Fruit fly (Drosophila melanogaster): ENCODE measurements around the gene tipE.

The tipE gene

DNA sequence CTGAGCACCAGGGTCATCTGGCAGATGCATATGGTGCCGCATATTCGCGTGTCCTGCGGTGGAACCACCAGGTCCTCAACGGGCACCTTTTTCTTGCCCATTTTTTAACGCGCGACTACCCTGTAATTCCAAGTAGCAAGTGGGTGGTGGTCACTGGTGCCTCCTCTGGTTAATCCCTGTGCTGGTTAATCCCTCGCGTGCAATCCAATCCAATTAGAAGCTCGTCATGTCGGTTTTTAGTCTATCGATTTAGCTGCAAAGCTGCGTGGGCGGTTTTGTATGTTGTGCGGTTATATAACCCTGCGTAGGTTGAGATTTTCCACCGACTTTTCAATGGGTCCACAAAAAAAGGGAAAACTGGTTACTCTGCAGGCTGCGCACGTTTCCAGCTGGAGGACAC, 3.7 kb upstream of the tipE start, which contains the start of gene Teh3:
Gene Teh3, minus strand, starts transcription at position 101 of the 400 bp plus-strand sequence.
- TF ChIP-seq CG17801 (GFP tag; optimal IDR thresholded peaks at IDR 0.05; ENCODE audit: partially characterized antibody), result no peak

DNA sequence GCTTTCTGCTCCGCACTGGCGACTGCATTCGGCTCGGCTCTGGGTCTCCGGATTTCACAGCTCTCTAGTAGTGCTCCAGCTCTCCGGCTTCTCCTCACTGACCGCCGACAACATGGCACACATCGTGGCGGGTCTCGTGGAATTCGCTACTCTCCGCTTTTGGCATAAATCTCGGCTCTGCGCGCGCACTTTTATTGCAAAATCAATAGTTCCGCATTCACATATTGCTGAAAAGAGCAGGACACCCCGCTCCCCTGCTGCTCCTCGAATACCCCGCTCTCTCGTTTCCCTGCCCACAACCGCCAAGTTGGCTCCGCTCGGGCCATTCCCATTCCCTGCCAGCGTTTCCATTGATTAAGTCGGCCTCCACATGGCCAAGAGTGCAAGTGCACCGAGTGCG, 3.0 kb upstream of the tipE start:
- no peak for TF ChIP-seq CG17801 (GFP tag; optimal IDR thresholded peaks at IDR 0.05; ENCODE audit: partially characterized antibody)

DNA sequence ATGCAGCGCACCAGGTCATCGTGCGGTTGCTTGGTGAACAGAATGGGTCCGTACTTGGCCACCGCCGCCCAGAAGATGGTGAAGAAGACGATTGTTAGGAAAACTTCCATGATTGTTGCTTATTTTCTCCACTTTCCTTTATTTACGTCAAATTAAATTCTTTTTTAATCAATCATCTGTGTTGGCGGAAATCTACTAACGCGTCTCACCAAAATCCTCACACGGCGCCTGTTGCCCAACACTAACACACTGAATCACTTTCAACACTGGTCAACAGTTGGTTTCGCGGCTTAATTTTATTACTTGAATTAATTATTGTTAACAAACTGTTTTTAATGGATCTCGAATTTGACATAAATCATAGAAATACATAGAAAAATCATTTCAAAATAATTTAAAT, 1.6 kb upstream of the tipE start, which contains the start of gene VhaM9.7-c:
Gene VhaM9.7-c, minus strand, starts transcription at position 207 of the 400 bp plus-strand sequence.
- TF ChIP-seq CG17801 (GFP tag; optimal IDR thresholded peaks at IDR 0.05; ENCODE audit: partially characterized antibody), result peak; percentile 59

DNA sequence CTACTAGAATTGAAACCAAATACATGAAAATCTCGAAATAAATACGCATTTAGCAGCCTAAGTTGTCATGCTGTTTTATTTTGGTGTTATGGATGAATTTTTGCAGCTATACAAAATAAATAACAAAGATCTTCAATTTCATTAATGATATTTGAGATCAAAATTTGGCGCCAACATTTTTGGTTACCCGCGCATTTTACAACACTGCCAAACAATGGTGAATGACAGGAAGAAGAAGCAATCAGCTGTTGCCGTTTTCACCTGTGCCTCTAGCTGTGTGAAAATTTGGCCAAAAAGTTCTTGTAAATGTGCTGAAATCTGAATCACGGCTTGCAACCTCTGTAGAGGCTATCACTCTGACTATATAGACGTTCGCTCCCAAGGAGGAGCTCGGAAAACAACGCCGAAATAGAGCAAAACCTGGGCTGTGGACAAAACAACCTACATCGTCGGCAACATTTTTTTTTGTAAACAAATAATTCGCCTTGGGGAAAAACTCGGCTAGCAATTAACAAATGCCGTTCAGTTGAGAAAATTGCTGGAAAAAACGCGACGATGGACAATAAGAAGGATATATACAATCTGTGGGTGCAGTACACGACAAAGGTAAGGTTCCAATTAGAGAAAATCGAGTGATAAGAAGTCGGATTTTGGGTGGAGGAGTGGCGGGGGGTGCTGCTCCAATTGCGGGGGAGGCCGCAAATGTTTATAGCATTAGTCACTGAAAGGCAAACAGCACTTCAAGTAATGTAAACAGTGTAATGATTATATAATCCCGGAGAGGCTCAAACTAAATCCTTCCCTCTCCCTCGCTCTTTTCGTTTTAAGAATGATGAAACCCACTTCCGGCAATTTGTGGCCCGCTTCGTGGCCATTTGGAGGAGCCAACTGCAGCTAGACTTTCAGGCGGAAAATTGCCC, 5.7 kb downstream of the tipE start, which contains the start of gene CG43367:
Gene CG43367, plus strand, starts transcription at position 264 of the 920 bp plus-strand sequence.
- no peak for TF ChIP-seq CG17801 (GFP tag; optimal IDR thresholded peaks at IDR 0.05; ENCODE audit: partially characterized antibody)

DNA sequence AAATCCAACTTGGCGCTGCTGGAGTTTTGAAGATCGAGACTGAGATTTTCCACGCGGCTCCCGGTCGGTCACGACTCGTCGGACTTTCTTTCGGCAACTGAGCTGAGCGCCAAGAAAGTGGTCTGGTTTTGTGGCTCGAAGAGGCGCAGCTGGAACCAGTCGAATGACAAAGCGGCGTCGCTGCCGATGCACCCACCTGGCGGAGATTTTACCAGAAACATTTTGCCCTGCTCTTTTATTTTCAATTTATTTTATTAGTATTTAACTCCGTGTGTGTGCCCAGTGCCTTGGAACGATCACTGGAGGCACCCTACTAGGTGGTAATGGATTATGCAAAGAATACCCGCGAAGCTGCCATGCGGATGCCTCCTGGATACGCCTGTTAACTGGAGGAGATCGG, 15.9 kb downstream of the tipE start, which contains the start of gene CG15005:
Gene CG15005, minus strand, starts transcription at position 101 of the 400 bp plus-strand sequence.
- no peak for TF ChIP-seq CG17801 (GFP tag; optimal IDR thresholded peaks at IDR 0.05; ENCODE audit: partially characterized antibody)

DNA sequence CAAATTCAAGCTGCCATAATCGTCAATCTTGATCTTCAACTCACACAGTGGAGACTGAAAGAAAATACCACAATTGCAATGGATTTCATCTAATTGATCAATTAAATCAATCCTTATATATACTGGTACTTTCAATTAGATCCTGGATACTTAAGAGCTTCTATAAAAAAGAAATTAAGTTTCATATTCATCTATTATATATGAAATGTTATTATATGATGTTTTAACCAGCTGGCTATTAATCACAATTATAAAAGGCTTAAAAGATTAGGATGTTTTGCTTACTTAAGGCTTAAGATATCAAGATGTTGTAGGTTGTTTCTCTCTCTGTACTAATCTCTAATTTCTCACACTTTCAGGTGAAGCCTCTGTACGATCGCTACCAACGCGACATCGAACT, 16.6 kb downstream of the tipE start:
- no peak for TF ChIP-seq CG17801 (GFP tag; optimal IDR thresholded peaks at IDR 0.05; ENCODE audit: partially characterized antibody)

DNA sequence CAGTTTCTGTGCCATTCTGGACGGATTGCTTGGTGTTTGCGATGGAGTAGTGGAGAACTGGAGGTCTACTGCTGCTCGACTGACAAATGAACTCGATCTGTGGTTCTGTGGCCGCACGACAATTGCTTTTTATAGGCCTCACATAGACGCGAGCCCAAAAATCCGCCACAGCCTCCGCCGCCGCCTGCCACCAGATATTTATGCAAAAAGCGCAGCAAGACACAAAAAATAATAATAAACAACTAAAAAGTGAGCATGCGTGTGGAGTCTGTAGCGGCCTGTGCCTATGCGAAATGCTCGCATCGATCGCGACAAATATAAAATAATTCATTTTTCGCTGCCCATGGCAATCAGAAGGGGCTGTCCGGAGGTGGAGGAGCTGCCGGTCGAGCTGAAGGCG, 20.8 kb downstream of the tipE start, which contains the start of gene Cpr64Aa:
Gene Cpr64Aa, minus strand, starts transcription at position 101 of the 400 bp plus-strand sequence.
- TF ChIP-seq CG17801 (GFP tag; optimal IDR thresholded peaks at IDR 0.05; ENCODE audit: partially characterized antibody), result no peak

DNA sequence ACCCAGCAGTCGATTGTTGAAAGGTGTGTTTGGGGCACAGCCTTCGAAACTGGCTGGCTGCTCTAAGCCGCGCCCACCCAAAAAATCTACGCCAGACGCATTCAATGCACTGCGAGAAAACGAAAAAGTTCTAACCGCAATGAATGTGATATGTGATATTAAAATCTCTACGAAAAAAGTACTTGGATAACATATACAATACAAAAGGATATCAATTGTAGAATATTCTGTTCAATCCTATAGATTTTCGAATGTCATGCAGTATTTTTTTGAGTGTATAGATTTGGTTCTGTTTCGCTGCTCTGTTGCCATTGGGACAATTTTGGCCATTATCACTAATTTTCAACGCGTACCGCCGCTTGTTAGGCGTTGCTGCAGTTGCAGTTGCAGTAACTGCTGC, 21.4 kb downstream of the tipE start:
- no peak for TF ChIP-seq CG17801 (GFP tag; optimal IDR thresholded peaks at IDR 0.05; ENCODE audit: partially characterized antibody)

DNA sequence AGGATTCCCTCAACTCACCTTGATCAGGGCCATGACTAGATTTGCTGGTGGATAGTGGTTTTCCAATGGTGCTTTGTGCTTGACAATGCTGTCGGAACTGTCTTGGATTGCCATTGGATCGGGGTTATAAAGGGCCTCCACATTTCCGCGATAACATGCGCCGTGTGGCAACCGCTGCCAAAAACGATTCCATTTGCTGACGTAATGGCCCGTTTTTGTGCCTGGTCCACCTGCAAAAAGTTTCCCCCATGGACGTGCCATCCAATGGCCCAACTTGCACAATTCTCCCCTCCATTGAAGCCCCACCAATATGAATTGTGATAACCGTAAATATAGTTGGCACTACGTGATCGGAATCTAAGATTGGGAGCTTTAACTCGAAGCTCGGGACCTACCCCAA, 23.1 kb downstream of the tipE start, which contains the start of gene Cpr64Ab:
Gene Cpr64Ab, minus strand, starts transcription at position 101 of the 400 bp plus-strand sequence.
- no peak for TF ChIP-seq CG17801 (GFP tag; optimal IDR thresholded peaks at IDR 0.05; ENCODE audit: partially characterized antibody)

DNA sequence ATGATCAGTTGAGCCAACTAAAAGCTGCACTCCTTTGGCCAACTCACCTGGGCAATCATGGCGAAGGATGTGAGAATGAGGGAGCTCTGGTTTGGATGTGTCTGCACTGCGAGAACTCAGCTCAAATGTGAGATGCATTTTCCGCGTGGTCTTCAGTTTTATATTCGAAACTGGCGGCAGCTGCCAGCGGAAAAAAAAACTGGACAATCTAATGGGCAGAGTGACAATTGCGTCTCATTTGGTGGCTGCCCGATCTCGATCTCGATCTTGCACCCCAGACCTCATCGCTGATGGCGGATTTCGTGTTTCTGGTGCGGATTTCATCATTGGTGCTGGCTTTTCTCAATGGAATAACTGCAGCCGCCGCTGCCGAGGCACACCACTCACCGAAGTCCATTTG, 24.5 kb downstream of the tipE start, which contains the start of gene Cpr64Ac:
Gene Cpr64Ac, minus strand, starts transcription at position 101 of the 400 bp plus-strand sequence.
- no peak for TF ChIP-seq CG17801 (GFP tag; optimal IDR thresholded peaks at IDR 0.05; ENCODE audit: partially characterized antibody)

DNA sequence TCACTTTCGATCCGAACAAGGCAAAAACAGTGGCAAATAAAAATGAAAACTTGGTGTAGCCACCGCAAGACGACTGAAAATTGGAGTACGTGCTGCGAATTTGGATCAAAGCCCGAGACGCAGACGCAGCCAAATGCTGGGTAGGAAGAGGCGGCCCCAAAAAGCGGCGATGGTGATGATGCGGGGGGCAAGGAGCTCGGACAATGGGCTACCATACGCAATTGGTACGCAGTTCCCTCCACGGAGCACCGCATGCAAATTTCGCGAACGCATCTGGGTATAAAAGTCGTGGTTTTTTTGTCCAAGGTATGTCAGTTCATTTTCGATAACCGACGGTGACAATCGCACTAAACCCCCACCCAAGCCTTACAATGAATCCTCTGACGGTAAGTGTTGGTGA, 26.8 kb downstream of the tipE start, which contains the start of gene Cpr64Ad:
Gene Cpr64Ad, plus strand, starts transcription at position 301 of the 400 bp plus-strand sequence.
- TF ChIP-seq CG17801 (GFP tag; optimal IDR thresholded peaks at IDR 0.05; ENCODE audit: partially characterized antibody), result no peak

DNA sequence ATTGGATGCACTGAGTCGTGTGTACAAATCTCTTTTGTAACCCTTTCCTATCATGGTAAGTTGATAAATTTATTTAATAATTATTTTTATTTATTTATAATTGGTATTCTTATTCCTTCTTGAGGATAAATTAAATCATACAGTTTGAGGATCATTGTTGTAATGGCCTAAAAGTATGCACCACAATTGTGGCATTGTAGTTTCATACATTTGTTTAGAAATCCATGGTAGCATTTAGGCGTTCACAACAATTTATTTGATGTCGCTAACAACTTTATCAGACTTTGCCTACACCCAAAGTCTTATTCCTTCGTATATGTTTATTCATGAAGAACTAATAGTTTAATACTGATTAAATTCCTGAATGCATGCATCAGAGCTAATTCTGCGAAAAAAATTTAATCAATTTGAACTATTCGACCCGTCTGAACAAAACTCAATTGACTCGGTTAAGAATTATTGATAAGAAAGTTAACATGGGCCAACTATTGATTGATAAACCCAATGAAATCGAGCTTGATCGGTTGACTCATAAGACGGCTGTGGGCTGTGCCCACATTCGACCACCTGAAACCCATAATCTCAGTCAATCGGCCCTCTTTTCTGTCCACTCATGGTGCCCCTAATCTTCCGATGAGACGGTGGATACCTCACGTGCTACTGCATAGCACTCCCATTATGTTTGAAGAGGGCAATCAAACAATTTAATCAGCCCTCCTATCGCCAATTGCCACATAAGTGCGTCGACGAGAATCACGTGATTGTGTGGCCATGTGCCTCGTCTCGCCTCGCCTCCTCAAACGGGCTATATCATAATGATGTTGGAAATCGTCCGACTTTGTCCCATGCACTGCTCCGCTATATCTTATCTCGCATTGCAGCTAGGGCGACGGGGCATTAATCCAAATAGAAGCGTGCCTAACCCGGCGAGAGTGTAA, 31.3 kb downstream of the tipE start:
- no peak for TF ChIP-seq CG17801 (GFP tag; optimal IDR thresholded peaks at IDR 0.05; ENCODE audit: partially characterized antibody)

DNA sequence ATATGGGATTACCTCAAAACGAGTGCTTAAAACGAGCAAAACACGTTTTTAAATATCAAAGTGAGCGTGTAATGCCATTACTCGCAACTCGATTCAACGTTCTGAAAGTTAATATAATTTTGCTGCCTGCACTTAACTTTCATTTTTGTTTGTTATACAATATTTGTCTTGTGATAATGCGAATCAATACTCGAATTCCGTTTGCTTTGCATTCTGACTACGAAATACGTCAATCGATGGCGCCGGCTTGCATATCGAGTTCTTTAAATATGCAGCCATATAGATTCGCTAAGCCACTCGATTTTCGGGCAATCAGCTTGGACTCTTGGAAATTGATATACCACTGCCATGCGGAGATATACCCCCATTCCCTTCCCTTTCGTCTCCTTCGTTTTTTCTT, 32.4 kb downstream of the tipE start:
- no peak for TF ChIP-seq CG17801 (GFP tag; optimal IDR thresholded peaks at IDR 0.05; ENCODE audit: partially characterized antibody)

DNA sequence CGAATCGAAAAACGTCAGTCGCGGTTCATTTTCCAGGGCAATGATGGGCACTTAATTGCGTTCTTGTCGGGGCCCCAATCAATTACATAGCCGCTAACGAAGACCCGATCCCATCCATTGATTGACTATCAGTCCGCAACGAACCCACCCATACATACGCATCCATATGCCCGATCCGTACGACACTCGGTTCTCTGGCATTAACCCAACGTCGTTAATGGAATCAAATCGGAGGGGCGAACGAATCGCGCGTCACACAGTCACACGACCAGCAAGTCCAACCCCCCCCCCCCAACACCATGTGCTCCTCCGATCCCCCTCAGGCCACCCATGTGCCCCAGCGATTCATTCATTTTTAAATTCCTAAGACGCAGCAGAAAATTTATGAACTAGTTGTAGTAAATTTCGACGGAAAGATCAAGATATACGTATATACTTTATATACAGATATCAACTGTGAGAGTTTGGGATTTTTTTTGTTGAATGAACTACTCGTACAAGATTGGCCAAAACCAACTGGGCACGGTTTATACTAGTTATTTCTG, 33.0 kb downstream of the tipE start:
- no peak for TF ChIP-seq CG17801 (GFP tag; optimal IDR thresholded peaks at IDR 0.05; ENCODE audit: partially characterized antibody)

Data from ovary, adult (tissue).